Worm (Caenorhabditis elegans): ENCODE results near the gene ZC239.22.
A peak's percentile ranks its signal among the peaks of the same experiment; 100 is the strongest.

- TF ChIP-seq lin-13 (GFP tag; optimal IDR thresholded peaks at IDR 0.05), result peak; percentile 6
- no peak for TF ChIP-seq elt-1 (tag; optimal IDR thresholded peaks at IDR 0.05)
- no peak for TF ChIP-seq blmp-1 (tag; optimal IDR thresholded peaks at IDR 0.05; ENCODE audit: insufficient read depth)
- no peak for TF ChIP-seq R02D3.7 (tag; optimal IDR thresholded peaks at IDR 0.05)
- TF ChIP-seq unc-39 (tag; optimal IDR thresholded peaks at IDR 0.05), result no peak
- no peak for TF ChIP-seq nhr-25 (tag; optimal IDR thresholded peaks at IDR 0.05)
- TF ChIP-seq alr-1 (tag; optimal IDR thresholded peaks at IDR 0.05), result no peak
- TF ChIP-seq nhr-237 (tag; optimal IDR thresholded peaks at IDR 0.05), result no peak
- TF ChIP-seq nhr-23 (tag; optimal IDR thresholded peaks at IDR 0.05), result no peak
- no peak for TF ChIP-seq nhr-11 (tag; optimal IDR thresholded peaks at IDR 0.05)
- no peak for TF ChIP-seq ztf-11 (tag; optimal IDR thresholded peaks at IDR 0.05)
- no peak for TF ChIP-seq unc-62 (GFP tag; optimal IDR thresholded peaks at IDR 0.05)
- no peak for TF ChIP-seq nhr-77 (tag; optimal IDR thresholded peaks at IDR 0.05)
Observed at ce11 chrII:3244758-3245157, 24.1 kb upstream of the ZC239.22 start.
